Fruit fly (Drosophila melanogaster) whole organism, wandering third instar larva: ENCODE results near the gene CG34269.

Experiments used
- Abd-B ChIP-seq: fragments of >200 bp; optimal IDR thresholded peaks from 2 replicates; lab custom pipeline; 2017; ENCODE audit warnings: missing biosample characterization, missing genetic modification characterization
- CG32264 ChIP-seq: fragments of 200-800 bp; sonication (Bioruptor generic); optimal IDR thresholded peaks from 2 replicates; lab custom pipeline; 2016; ENCODE audit warnings: missing biosample characterization, missing genetic modification characterization
- CG9705 ChIP-seq: fragments of 200-800 bp; sonication (Bioruptor generic); optimal IDR thresholded peaks from 2 replicates; lab custom pipeline; 2018; ENCODE audit warnings: missing biosample characterization, mild to moderate bottlenecking, missing genetic modification characterization
- CrebA ChIP-seq: fragments of 200-800 bp; sonication (Bioruptor generic); optimal IDR thresholded peaks from 2 replicates; lab custom pipeline; 2016; ENCODE audit warnings: missing biosample characterization, mild to moderate bottlenecking, missing genetic modification characterization, borderline replicate concordance
- Dfd ChIP-seq: fragments of >200 bp; optimal IDR thresholded peaks from 2 replicates; lab custom pipeline; 2017; ENCODE audit warnings: missing biosample characterization, missing genetic modification characterization
- Dif ChIP-seq: fragments of 200-275, 200-300 bp; sonication (Bioruptor generic); optimal IDR thresholded peaks from 2 replicates; lab custom pipeline; 2018; ENCODE audit warnings: missing biosample characterization, missing genetic modification characterization; ENCODE audit not compliant: partially characterized antibody
- GATAd ChIP-seq: sonication (Bioruptor generic); optimal IDR thresholded peaks from 2 replicates; lab custom pipeline; 2016; ENCODE audit warnings: missing biosample characterization, missing genetic modification characterization
- HLH106 ChIP-seq: fragments of 200-800 bp; optimal IDR thresholded peaks from 3 replicates; lab custom pipeline; 2019; ENCODE audit warnings: missing biosample characterization, mild to moderate bottlenecking, missing genetic modification characterization, moderate library complexity
- Hnf4 ChIP-seq: fragments of 200-800 bp; sonication (Bioruptor generic); optimal IDR thresholded peaks from 2 replicates; lab custom pipeline; 2016; ENCODE audit warnings: missing biosample characterization, mild to moderate bottlenecking, missing genetic modification characterization
- Hr78 ChIP-seq: fragments of >200 bp; optimal IDR thresholded peaks from 2 replicates; lab custom pipeline; 2017; ENCODE audit warnings: missing biosample characterization, missing genetic modification characterization
- Hr83 ChIP-seq: fragments of 200-300 bp; sonication (Bioruptor generic); optimal IDR thresholded peaks from 2 replicates; lab custom pipeline; 2016; ENCODE audit warnings: missing biosample characterization, mild to moderate bottlenecking, missing genetic modification characterization, moderate library complexity; ENCODE audit not compliant: poor library complexity, severe bottlenecking
- Jra ChIP-seq: sonication (Bioruptor generic); optimal IDR thresholded peaks from 2 replicates; lab custom pipeline; 2016; ENCODE audit warnings: missing biosample characterization, missing genetic modification characterization
- Mio ChIP-seq: sonication (Bioruptor generic); optimal IDR thresholded peaks from 2 replicates; lab custom pipeline; 2016; ENCODE audit warnings: missing biosample characterization, missing genetic modification characterization
- Myc ChIP-seq: fragments of >200 bp; optimal IDR thresholded peaks from 2 replicates; lab custom pipeline; 2017
- N ChIP-seq: fragments of >200 bp; optimal IDR thresholded peaks from 2 replicates; lab custom pipeline; 2018; ENCODE audit warnings: missing biosample characterization, missing external identifiers, missing genetic modification characterization
- OdsH ChIP-seq: fragments of 200-800 bp; sonication (Bioruptor generic); optimal IDR thresholded peaks from 2 replicates; lab custom pipeline; 2016; ENCODE audit warnings: missing biosample characterization, mild to moderate bottlenecking, missing genetic modification characterization
- Rel ChIP-seq, 2 experiments: fragments of 200-800 bp; sonication (Bioruptor generic) in 1 of 2; optimal IDR thresholded peaks; 2 replicates in 1 of 2; 3 replicates in 1 of 2; lab custom pipeline; 2016 to 2019; ENCODE audit warnings: mild to moderate bottlenecking in 2 of 2, missing biosample characterization in 2 of 2, missing genetic modification characterization in 2 of 2, moderate library complexity in 1 of 2
- Sp1 ChIP-seq: fragments of 200-800 bp; sonication (Bioruptor generic); optimal IDR thresholded peaks from 3 replicates; lab custom pipeline; 2019; ENCODE audit warnings: missing biosample characterization, mild to moderate bottlenecking, missing genetic modification characterization, moderate library complexity
- Vsx2 ChIP-seq: fragments of 200-300, 225-300 bp; sonication (Bioruptor generic); optimal IDR thresholded peaks from 2 replicates; lab custom pipeline; 2018; ENCODE audit warnings: missing biosample characterization, missing genetic modification characterization; ENCODE audit not compliant: partially characterized antibody
- br ChIP-seq: fragments of 200-800 bp; sonication (Bioruptor generic); optimal IDR thresholded peaks from 2 replicates; lab custom pipeline; 2016; ENCODE audit warnings: missing biosample characterization, missing genetic modification characterization
- brk ChIP-seq: fragments of 200-800 bp; sonication (Bioruptor generic); optimal IDR thresholded peaks from 2 replicates; lab custom pipeline; 2016; ENCODE audit warnings: missing biosample characterization, mild to moderate bottlenecking, missing genetic modification characterization
- dl ChIP-seq, 2 experiments: fragments of 175-275, 200-275 bp in 1 of 2; fragments of 200-275 bp in 1 of 2; sonication (Bioruptor generic); optimal IDR thresholded peaks; lab custom pipeline; 2018; ENCODE audit warnings: mild to moderate bottlenecking in 2 of 2, missing biosample characterization in 2 of 2, missing genetic modification characterization in 2 of 2, moderate library complexity in 2 of 2; ENCODE audit not compliant: partially characterized antibody in 2 of 2, insufficient read depth in 1 of 2
- dmrt93B ChIP-seq: fragments of 200-800 bp; sonication (Bioruptor generic); optimal IDR thresholded peaks from 2 replicates; lab custom pipeline; 2018; ENCODE audit warnings: missing biosample characterization, mild to moderate bottlenecking, missing genetic modification characterization
- dsf ChIP-seq: sonication (Bioruptor generic); optimal IDR thresholded peaks from 2 replicates; lab custom pipeline; 2016; ENCODE audit warnings: missing biosample characterization, missing genetic modification characterization, borderline replicate concordance
- ey ChIP-seq: fragments of 200-800 bp; sonication (Bioruptor generic); optimal IDR thresholded peaks from 2 replicates; lab custom pipeline; 2016; ENCODE audit warnings: missing biosample characterization, missing genetic modification characterization
- foxo ChIP-seq, 2 experiments: fragments of 200-800 bp; sonication (Bioruptor generic); optimal IDR thresholded peaks; 2 replicates in 1 of 2; 3 replicates in 1 of 2; lab custom pipeline; 2016 to 2017; ENCODE audit warnings: missing biosample characterization in 2 of 2, missing genetic modification characterization in 2 of 2
- fru ChIP-seq: fragments of 200-800 bp; sonication (Bioruptor generic); optimal IDR thresholded peaks from 3 replicates; lab custom pipeline; 2016; ENCODE audit warnings: missing biosample characterization, mild to moderate bottlenecking, missing genetic modification characterization
- h ChIP-seq: fragments of 200-800 bp; sonication (Bioruptor generic); optimal IDR thresholded peaks from 3 replicates; lab custom pipeline; 2016; ENCODE audit warnings: missing biosample characterization, mild to moderate bottlenecking, missing genetic modification characterization
- jim ChIP-seq: fragments of 175-275, 200-325 bp; sonication (Bioruptor generic); optimal IDR thresholded peaks from 2 replicates; lab custom pipeline; 2016; ENCODE audit warnings: missing biosample characterization, mild to moderate bottlenecking, missing genetic modification characterization
- lola ChIP-seq: fragments of >200 bp; optimal IDR thresholded peaks from 2 replicates; lab custom pipeline; 2017; ENCODE audit warnings: missing biosample characterization, missing genetic modification characterization
- pan ChIP-seq: fragments of >200 bp; optimal IDR thresholded peaks from 2 replicates; lab custom pipeline; 2017
- psq ChIP-seq: fragments of 200-800 bp; sonication (Bioruptor generic); optimal IDR thresholded peaks from 3 replicates; lab custom pipeline; 2017; ENCODE audit warnings: missing biosample characterization, mild to moderate bottlenecking, missing genetic modification characterization, moderate library complexity
- rgr ChIP-seq: fragments of 200-800 bp; sonication (Bioruptor generic); optimal IDR thresholded peaks from 3 replicates; lab custom pipeline; 2016; ENCODE audit warnings: missing biosample characterization, mild to moderate bottlenecking, missing genetic modification characterization
- sage ChIP-seq: fragments of 200-800 bp; sonication (Bioruptor generic); optimal IDR thresholded peaks from 2 replicates; lab custom pipeline; 2016; ENCODE audit warnings: missing biosample characterization, mild to moderate bottlenecking, missing genetic modification characterization
- sv ChIP-seq: fragments of 200-800 bp; sonication (Bioruptor generic); optimal IDR thresholded peaks from 3 replicates; lab custom pipeline; 2016; ENCODE audit warnings: missing biosample characterization, missing genetic modification characterization
- tai ChIP-seq: sonication (Bioruptor generic); optimal IDR thresholded peaks from 2 replicates; lab custom pipeline; 2016; ENCODE audit warnings: missing biosample characterization, missing genetic modification characterization
- usp ChIP-seq: fragments of >200 bp; optimal IDR thresholded peaks from 2 replicates; lab custom pipeline; 2017; ENCODE audit warnings: missing biosample characterization, missing genetic modification characterization
- woc ChIP-seq: sonication (Bioruptor generic); optimal IDR thresholded peaks from 2 replicates; lab custom pipeline; 2016; ENCODE audit warnings: missing biosample characterization, mild to moderate bottlenecking, missing genetic modification characterization

CG34269 gene

dm6 chr3L:524246-524645, 3.9 kb upstream of the CG34269 start:
- TF ChIP-seq Hr78: no peak
- TF ChIP-seq h (GFP tag; lab: Kevin White, UChicago): no peak
- no peak for TF ChIP-seq N
- TF ChIP-seq dsf: no peak
- no peak for TF ChIP-seq Dif (GFP tag; lab: Kevin White, UChicago)
- TF ChIP-seq woc: no peak
- TF ChIP-seq dl (GFP tag; optimal IDR thresholded peaks at IDR 0.05; lab: Kevin White, UChicago; ENCODE audit: insufficient read depth in 1 of 2, partially characterized antibody in 2 of 2): no peak
- no peak for TF ChIP-seq pan (lab: Kevin White, UChicago)
- no peak for TF ChIP-seq sage (GFP tag; lab: Kevin White, UChicago)
- TF ChIP-seq Abd-B (GFP tag; lab: Kevin White, UChicago): no peak
- TF ChIP-seq foxo (GFP tag; optimal IDR thresholded peaks at IDR 0.05; lab: Kevin White, UChicago): no peak

dm6 chr3L:530813-531212, 2.7 kb downstream of the CG34269 start:
- no peak for TF ChIP-seq CrebA (GFP tag; lab: Kevin White, UChicago)
- no peak for TF ChIP-seq tai
- no peak for TF ChIP-seq OdsH (GFP tag; lab: Kevin White, UChicago)
- no peak for TF ChIP-seq Mio
- no peak for TF ChIP-seq pan (lab: Kevin White, UChicago)
- TF ChIP-seq Hr83: no peak
- no peak for TF ChIP-seq Hnf4 (GFP tag; lab: Kevin White, UChicago)
- TF ChIP-seq GATAd (GFP tag; lab: Kevin White, UChicago): no peak
- no peak for TF ChIP-seq N
- no peak for TF ChIP-seq dsf
- TF ChIP-seq dmrt93B: no peak
- no peak for TF ChIP-seq CG32264 (GFP tag; lab: Kevin White, UChicago)
- TF ChIP-seq Sp1 (GFP tag; lab: Kevin White, UChicago): no peak
- TF ChIP-seq, all 38 proteins: peak for 0

dm6 chr3L:531280-531853, 3.2 kb downstream of the CG34269 start:
- TF ChIP-seq CG9705 (GFP tag; lab: Kevin White, UChicago): no peak
- no peak for TF ChIP-seq rgr (GFP tag; lab: Kevin White, UChicago)
- TF ChIP-seq dl (GFP tag; optimal IDR thresholded peaks at IDR 0.05; lab: Kevin White, UChicago; ENCODE audit: insufficient read depth in 1 of 2, partially characterized antibody in 2 of 2): no peak
- TF ChIP-seq jim: no peak
- TF ChIP-seq tai: no peak
- no peak for TF ChIP-seq CG32264 (GFP tag; lab: Kevin White, UChicago)
- no peak for TF ChIP-seq lola (GFP tag; lab: Kevin White, UChicago)
- no peak for TF ChIP-seq Dfd
- no peak for TF ChIP-seq Abd-B (GFP tag; lab: Kevin White, UChicago)
- no peak for TF ChIP-seq Rel (GFP tag; optimal IDR thresholded peaks at IDR 0.05; lab: Kevin White, UChicago)
- TF ChIP-seq Rel (tag; optimal IDR thresholded peaks at IDR 0.05; lab: Kevin White, UChicago): no peak
- no peak for TF ChIP-seq Vsx2 (GFP tag; lab: Kevin White, UChicago)
- peak; percentile 74 for TF ChIP-seq Sp1 (GFP tag; lab: Kevin White, UChicago)
- TF ChIP-seq CrebA (GFP tag; lab: Kevin White, UChicago): no peak
- TF ChIP-seq dmrt93B: peak; percentile 13
- TF ChIP-seq Jra (GFP tag; lab: Kevin White, UChicago): no peak
- TF ChIP-seq Myc (lab: Kevin White, UChicago): no peak
- TF ChIP-seq GATAd (GFP tag; lab: Kevin White, UChicago): no peak
- no peak for TF ChIP-seq N
- TF ChIP-seq Hnf4 (GFP tag; lab: Kevin White, UChicago): peak; percentile 9
- TF ChIP-seq OdsH (GFP tag; lab: Kevin White, UChicago): peak; percentile 15
- TF ChIP-seq ey (GFP tag; lab: Kevin White, UChicago): no peak
- no peak for TF ChIP-seq pan (lab: Kevin White, UChicago)
- TF ChIP-seq Hr83: no peak
- no peak for TF ChIP-seq dsf
- no peak for TF ChIP-seq usp (GFP tag; lab: Kevin White, UChicago)
- peak; percentile 3 for TF ChIP-seq sage (GFP tag; lab: Kevin White, UChicago)
- no peak for TF ChIP-seq brk (GFP tag; lab: Kevin White, UChicago)
- no peak for TF ChIP-seq Mio
- TF ChIP-seq sv (GFP tag; lab: Kevin White, UChicago): no peak
- TF ChIP-seq fru (GFP tag; lab: Kevin White, UChicago): no peak
- TF ChIP-seq woc: no peak
- TF ChIP-seq psq (GFP tag; lab: Kevin White, UChicago): peak; percentile 93
- no peak for TF ChIP-seq Dif (GFP tag; lab: Kevin White, UChicago)
- peak in 1 of 2 experiments; percentile 22 for TF ChIP-seq foxo (GFP tag; optimal IDR thresholded peaks at IDR 0.05; lab: Kevin White, UChicago)
- TF ChIP-seq h (GFP tag; lab: Kevin White, UChicago): no peak
- peak; percentile 71 for TF ChIP-seq HLH106 (tag; lab: Kevin White, UChicago)
- TF ChIP-seq br (GFP tag; lab: Kevin White, UChicago): no peak
- no peak for TF ChIP-seq Hr78
